Fruit fly (Drosophila melanogaster): ENCODE data around the gene CG11380.

The CG11380 gene

dm6 chrX:1236475-1236874, 45.4 kb downstream of the CG11380 start, which contains the start of gene CG3638 (continued):
- TF ChIP-seq crp (GFP tag; optimal IDR thresholded peaks at IDR 0.05): no peak
- no peak for TF ChIP-seq CoRest (tag; optimal IDR thresholded peaks at IDR 0.05)
- TF ChIP-seq Xbp1 (GFP tag; optimal IDR thresholded peaks at IDR 0.05): peak; percentile 40
- TF ChIP-seq CG17829 (tag; optimal IDR thresholded peaks at IDR 0.05): peak; percentile 60
- peak; percentile 19 for TF ChIP-seq Chrac-16 (GFP tag; optimal IDR thresholded peaks at IDR 0.05)
- no peak for TF ChIP-seq dimm (GFP tag; IDR thresholded peaks at IDR 0.05)
- TF ChIP-seq H2.0 (GFP tag; IDR thresholded peaks at IDR 0.05): no peak
- TF ChIP-seq CG12104 (GFP tag; optimal IDR thresholded peaks at IDR 0.05): no peak
- TF ChIP-seq Nf-YA (GFP tag; IDR thresholded peaks at IDR 0.05): no peak
- peak; percentile 46; the same call in 1 of the 3 replicates for TF ChIP-seq CG7963 (GFP tag; IDR thresholded peaks at IDR 0.05; ENCODE audit: partially characterized antibody)
- TF ChIP-seq CG3995 (GFP tag; optimal IDR thresholded peaks at IDR 0.05): no peak
- TF ChIP-seq CG12219 (GFP tag; optimal IDR thresholded peaks at IDR 0.05): no peak
- TF ChIP-seq vfl (GFP tag; optimal IDR thresholded peaks at IDR 0.05): peak; percentile 33
- TF ChIP-seq CG10565 (GFP tag; optimal IDR thresholded peaks at IDR 0.05): no peak
- peak; percentile 15 for TF ChIP-seq scrt (GFP tag; optimal IDR thresholded peaks at IDR 0.05)
- no peak for TF ChIP-seq CG6654 (GFP tag; optimal IDR thresholded peaks at IDR 0.05)
- TF ChIP-seq CG9932 (GFP tag; IDR thresholded peaks at IDR 0.05): peak; percentile 67
- peak; percentile 16 for TF ChIP-seq CG30020 (tag; optimal IDR thresholded peaks at IDR 0.05)
- no peak for TF ChIP-seq CG8089 (GFP tag; optimal IDR thresholded peaks at IDR 0.05)
- TF ChIP-seq phol (tag; optimal IDR thresholded peaks at IDR 0.05): peak; percentile 70
- TF ChIP-seq slp2 (GFP tag; optimal IDR thresholded peaks at IDR 0.05): no peak
- TF ChIP-seq CG6813 (GFP tag; optimal IDR thresholded peaks at IDR 0.05): no peak
- TF ChIP-seq Blimp-1 (GFP tag; optimal IDR thresholded peaks at IDR 0.05): no peak
- no peak for TF ChIP-seq sob (GFP tag; IDR thresholded peaks at IDR 0.05)
- no peak for TF ChIP-seq Side (GFP tag; optimal IDR thresholded peaks at IDR 0.05)
- peak; percentile 85 for TF ChIP-seq amos (GFP tag; IDR thresholded peaks at IDR 0.05; ENCODE audit: partially characterized antibody)
- TF ChIP-seq CG7372 (GFP tag; IDR thresholded peaks at IDR 0.05): no peak
- no peak for TF ChIP-seq tap (tag; optimal IDR thresholded peaks at IDR 0.05)
- TF ChIP-seq CG18764 (GFP tag; optimal IDR thresholded peaks at IDR 0.05): peak; percentile 6
- no peak for TF ChIP-seq NK7.1 (GFP tag; optimal IDR thresholded peaks at IDR 0.05)
- no peak for TF ChIP-seq hkb (optimal IDR thresholded peaks at IDR 0.05)
- TF ChIP-seq hkb (GFP tag; IDR thresholded peaks at IDR 0.05): no peak
- no peak for TF ChIP-seq Optix (GFP tag; IDR thresholded peaks at IDR 0.05)
- TF ChIP-seq klu (GFP tag; IDR thresholded peaks at IDR 0.05): no peak
- TF ChIP-seq Ravus (GFP tag; IDR thresholded peaks at IDR 0.05): no peak
- no peak for TF ChIP-seq CG15269 (tag; optimal IDR thresholded peaks at IDR 0.05)
- TF ChIP-seq Xrp1 (GFP tag; IDR thresholded peaks at IDR 0.05): no peak
- no peak for TF ChIP-seq CG11085 (GFP tag; IDR thresholded peaks at IDR 0.05)
- TF ChIP-seq HLHmδ (GFP tag; optimal IDR thresholded peaks at IDR 0.05): no peak
- TF ChIP-seq pita (GFP tag; optimal IDR thresholded peaks at IDR 0.05): peak; percentile 93
- peak; percentile 8 for TF ChIP-seq CG2678 (tag; optimal IDR thresholded peaks at IDR 0.05)
- TF ChIP-seq zen (tag; optimal IDR thresholded peaks at IDR 0.05): peak; percentile 43
- TF ChIP-seq chm (GFP tag; IDR thresholded peaks at IDR 0.05): no peak
- TF ChIP-seq Sox102F (GFP tag; optimal IDR thresholded peaks at IDR 0.05): no peak
- no peak for TF ChIP-seq pros (GFP tag; optimal IDR thresholded peaks at IDR 0.05)
- peak; percentile 69 for TF ChIP-seq bbx (GFP tag; IDR thresholded peaks at IDR 0.05; ENCODE audit: partially characterized antibody)
- TF ChIP-seq CG15011 (GFP tag; optimal IDR thresholded peaks at IDR 0.05): no peak
- TF ChIP-seq lmd (GFP tag; IDR thresholded peaks at IDR 0.05): no peak; the same call in 1 of the 2 replicates
- no peak for TF ChIP-seq ase (GFP tag; IDR thresholded peaks at IDR 0.05)
- no peak for TF ChIP-seq CG9437 (GFP tag; optimal IDR thresholded peaks at IDR 0.05)
- TF ChIP-seq CG10979 (tag; optimal IDR thresholded peaks at IDR 0.05): peak; percentile 42
- TF ChIP-seq CG7556 (GFP tag; optimal IDR thresholded peaks at IDR 0.05): no peak
